Worm (Caenorhabditis elegans): ENCODE data around the gene aps-2.
A peak's percentile ranks its signal among the peaks of the same experiment; 100 is the strongest.

DNA sequence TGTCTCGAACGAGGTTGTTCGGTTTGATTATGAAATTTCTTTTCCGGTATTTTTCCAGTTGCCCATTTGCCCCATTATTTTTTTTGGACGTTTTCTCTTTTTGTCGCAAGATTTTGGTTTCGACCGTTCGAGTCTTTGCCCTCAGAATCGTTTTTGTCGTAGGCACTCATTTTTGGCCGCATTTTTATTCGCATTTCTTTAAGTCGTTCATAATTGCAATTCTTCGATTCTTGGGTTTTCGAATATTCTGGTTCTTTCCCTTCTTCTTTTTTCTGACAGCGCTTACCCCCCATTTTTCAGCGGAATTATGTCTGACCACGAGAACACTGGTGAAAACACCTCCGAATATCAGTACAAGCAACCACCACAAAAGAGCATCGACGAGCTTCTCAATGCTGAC lies 50.1 kb downstream of the aps-2 start, which contains the start of gene rhi-1:
- TF ChIP-seq skn-1 (tag; optimal IDR thresholded peaks at IDR 0.05), result no peak
- TF ChIP-seq ama-1 (optimal IDR thresholded peaks at IDR 0.05), result no peak
- TF ChIP-seq aly-2 (tag; optimal IDR thresholded peaks at IDR 0.05), result no peak
- no peak for TF ChIP-seq isw-1 (GFP tag; IDR thresholded peaks at IDR 0.05)
- TF ChIP-seq dsc-1 (tag; optimal IDR thresholded peaks at IDR 0.05), result no peak
- no peak for TF ChIP-seq lin-39 (tag; optimal IDR thresholded peaks at IDR 0.05)
- no peak for TF ChIP-seq efl-1 (optimal IDR thresholded peaks at IDR 0.05)
- TF ChIP-seq efl-1 (GFP tag; optimal IDR thresholded peaks at IDR 0.05 in 1 of 2), result peak in 1 of 2 experiments; percentile 47

Data from whole organism, L1 larva.